Comparison of ENCODE assay signal across 1 fruit fly cellular context in the genomic region with DNA sequence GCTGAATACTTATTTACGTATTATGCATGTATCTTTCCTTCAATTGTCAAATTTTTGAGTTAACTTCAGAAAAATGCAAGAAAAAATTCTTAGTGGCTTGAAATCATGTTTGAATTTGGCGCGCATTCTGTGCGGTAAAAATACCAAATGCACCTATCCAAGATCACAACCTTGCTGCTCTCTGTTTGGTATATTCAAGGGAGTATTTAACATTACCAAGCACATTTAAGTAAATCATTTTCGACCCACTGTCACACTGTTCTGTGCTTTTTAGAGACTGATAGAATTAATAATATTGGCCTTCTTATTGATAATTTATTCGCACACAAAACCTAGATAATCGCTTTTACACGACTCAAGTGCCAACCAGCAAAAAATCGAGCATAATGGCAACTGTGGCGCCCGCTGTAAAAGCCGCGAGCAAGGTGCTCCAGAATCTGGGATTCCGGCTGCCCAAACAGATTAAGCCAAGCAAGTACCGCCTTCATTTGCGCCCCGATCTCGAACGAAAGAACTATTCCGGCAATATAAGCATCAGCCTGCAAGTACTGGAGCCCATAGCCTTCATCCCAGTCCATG.
A peak's percentile ranks its signal among the peaks of the same experiment; 100 is the strongest.
TF ChIP-seq lines count a peak whose summit lies in the region.

No protein-coding gene starts in this region.

TF ChIP-seq in whole organism, embryonic, 481 proteins besides CTCF, POLR2A, EP300 and RAD21 (continued from another document):
- TF ChIP-seq CG14710 (tag; optimal IDR thresholded peaks at IDR 0.05; lab: Kevin White, UChicago) (peak; percentile 36), bigmax (GFP tag; optimal IDR thresholded peaks at IDR 0.05; lab: Kevin White, UChicago) (no peak), tna (GFP tag; IDR thresholded peaks at IDR 0.05; lab: Robert Waterston, UW; ENCODE audit: partially characterized antibody) (no peak), stwl (tag; optimal IDR thresholded peaks at IDR 0.05; lab: Kevin White, UChicago) (peak; percentile 85), Oli (tag; optimal IDR thresholded peaks at IDR 0.05; lab: Kevin White, UChicago) (no peak), Dip3 (GFP tag; optimal IDR thresholded peaks at IDR 0.05; lab: Kevin White, UChicago) (no peak), Bdp1 (GFP tag; optimal IDR thresholded peaks at IDR 0.05; lab: Kevin White, UChicago) (no peak), Drgx (GFP tag; IDR thresholded peaks at IDR 0.05; lab: Robert Waterston, UW) (no peak), lmd (GFP tag; IDR thresholded peaks at IDR 0.05; lab: Robert Waterston, UW) (no peak), CG2712 (tag; optimal IDR thresholded peaks at IDR 0.05; lab: Kevin White, UChicago) (peak; percentile 1), CG13123 (GFP tag; optimal IDR thresholded peaks at IDR 0.05; lab: Kevin White, UChicago) (no peak), Dip2 (GFP tag; IDR thresholded peaks at IDR 0.05; lab: Robert Waterston, UW) (no peak), toy (GFP tag; IDR thresholded peaks at IDR 0.05; lab: Robert Waterston, UW) (no peak), CG4617 (GFP tag; optimal IDR thresholded peaks at IDR 0.05; lab: Kevin White, UChicago; ENCODE audit: borderline replicate concordance) (peak; percentile 82), gro (GFP tag; optimal IDR thresholded peaks at IDR 0.05; lab: Kevin White, UChicago) (no peak), tap (tag; optimal IDR thresholded peaks at IDR 0.05; lab: Kevin White, UChicago) (no peak), CG2202 (tag; optimal IDR thresholded peaks at IDR 0.05; lab: Kevin White, UChicago) (no peak), HmgD (GFP tag; optimal IDR thresholded peaks at IDR 0.05; lab: Kevin White, UChicago) (peak; percentile 55), H2.0 (GFP tag; IDR thresholded peaks at IDR 0.05; lab: Robert Waterston, UW) (no peak), oc (tag; optimal IDR thresholded peaks at IDR 0.05; lab: Kevin White, UChicago) (peak; percentile 3), CG8359 (GFP tag; optimal IDR thresholded peaks at IDR 0.05; lab: Kevin White, UChicago; ENCODE audit: borderline replicate concordance) (no peak), CG6654 (GFP tag; optimal IDR thresholded peaks at IDR 0.05; lab: Kevin White, UChicago) (no peak), Sin3A (optimal IDR thresholded peaks at IDR 0.05; lab: Kevin White, UChicago) (peak; percentile 14), MESR4 (GFP tag; optimal IDR thresholded peaks at IDR 0.05; lab: Kevin White, UChicago) (peak; percentile 52), amos (GFP tag; IDR thresholded peaks at IDR 0.05; lab: Robert Waterston, UW; ENCODE audit: partially characterized antibody) (peak; percentile 6; the same call in 1 of the 2 replicates), klu (GFP tag; IDR thresholded peaks at IDR 0.05; lab: Robert Waterston, UW) (no peak), Med (GFP tag; lab: Kevin White, UChicago) (peak; percentile 55), Dp (GFP tag; optimal IDR thresholded peaks at IDR 0.05; lab: Kevin White, UChicago) (peak; percentile 93), gce (GFP tag; IDR thresholded peaks at IDR 0.05; lab: Robert Waterston, UW) (no peak), Sry-β (GFP tag; optimal IDR thresholded peaks at IDR 0.05; lab: Kevin White, UChicago) (no peak), CG15514 (GFP tag; optimal IDR thresholded peaks at IDR 0.05; lab: Kevin White, UChicago) (peak; percentile 51), CG13624 (GFP tag; optimal IDR thresholded peaks at IDR 0.05; lab: Kevin White, UChicago) (no peak), CG33213 (GFP tag; optimal IDR thresholded peaks at IDR 0.05; lab: Kevin White, UChicago) (peak; percentile 48), Tbp (GFP tag; optimal IDR thresholded peaks at IDR 0.05; lab: Kevin White, UChicago) (no peak), Hr78 (GFP tag; optimal IDR thresholded peaks at IDR 0.05; lab: Kevin White, UChicago) (no peak), Lim3 (GFP tag; IDR thresholded peaks at IDR 0.05; lab: Robert Waterston, UW) (no peak), HmgZ (tag; optimal IDR thresholded peaks at IDR 0.05; lab: Kevin White, UChicago) (peak; percentile 65), TFAM (GFP tag; optimal IDR thresholded peaks at IDR 0.05; lab: Kevin White, UChicago) (no peak), Fer3 (tag; optimal IDR thresholded peaks at IDR 0.05; lab: Kevin White, UChicago) (no peak), tio (GFP tag; optimal IDR thresholded peaks at IDR 0.05; lab: Kevin White, UChicago) (no peak), ERR (GFP tag; optimal IDR thresholded peaks at IDR 0.05; lab: Kevin White, UChicago) (no peak), pzg (GFP tag; optimal IDR thresholded peaks at IDR 0.05; lab: Kevin White, UChicago) (peak; percentile 93), disco-r (GFP tag; optimal IDR thresholded peaks at IDR 0.05; lab: Kevin White, UChicago) (no peak), CG12219 (GFP tag; optimal IDR thresholded peaks at IDR 0.05; lab: Kevin White, UChicago) (no peak), gsb-n (tag; optimal IDR thresholded peaks at IDR 0.05; lab: Kevin White, UChicago) (no peak), ftz-f1 (GFP tag; optimal IDR thresholded peaks at IDR 0.05; lab: Kevin White, UChicago) (peak; percentile 8), MTF-1 (GFP tag; optimal IDR thresholded peaks at IDR 0.05; lab: Kevin White, UChicago; ENCODE audit: borderline replicate concordance) (no peak), CG13775 (GFP tag; optimal IDR thresholded peaks at IDR 0.05; lab: Kevin White, UChicago) (no peak), nmo (GFP tag; optimal IDR thresholded peaks at IDR 0.05; lab: Kevin White, UChicago) (peak; percentile 48), CG17829 (tag; optimal IDR thresholded peaks at IDR 0.05; lab: Kevin White, UChicago) (peak; percentile 0), mam (GFP tag; optimal IDR thresholded peaks at IDR 0.05; lab: Kevin White, UChicago) (no peak), CG16813 (GFP tag; IDR thresholded peaks at IDR 0.05; lab: Robert Waterston, UW; ENCODE audit: partially characterized antibody) (peak; percentile 29; the same call in 1 of the 3 replicates), CG16863 (GFP tag; optimal IDR thresholded peaks at IDR 0.05; lab: Kevin White, UChicago) (no peak), NC2β (GFP tag; optimal IDR thresholded peaks at IDR 0.05; lab: Kevin White, UChicago) (no peak), br (optimal IDR thresholded peaks at IDR 0.05; lab: Kevin White, UChicago) (no peak), exex (tag; optimal IDR thresholded peaks at IDR 0.05; lab: Kevin White, UChicago) (peak; percentile 22), so (GFP tag; IDR thresholded peaks at IDR 0.05; lab: Robert Waterston, UW) (no peak), BEAF-32 (GFP tag; optimal IDR thresholded peaks at IDR 0.05; lab: Kevin White, UChicago) (peak; percentile 44), CG2116 (GFP tag; optimal IDR thresholded peaks at IDR 0.05; lab: Kevin White, UChicago) (peak; percentile 42), pita (GFP tag; optimal IDR thresholded peaks at IDR 0.05; lab: Kevin White, UChicago) (peak; percentile 47), Bteb2 (GFP tag; optimal IDR thresholded peaks at IDR 0.05; lab: Kevin White, UChicago) (no peak), trem (tag; optimal IDR thresholded peaks at IDR 0.05; lab: Kevin White, UChicago) (peak; percentile 45), CG1024 (GFP tag; IDR thresholded peaks at IDR 0.05; lab: Robert Waterston, UW) (no peak), E2f2 (GFP tag; IDR thresholded peaks at IDR 0.05; lab: Robert Waterston, UW) (peak; percentile 96), YL-1 (GFP tag; optimal IDR thresholded peaks at IDR 0.05; lab: Kevin White, UChicago) (peak; percentile 22), CG7928 (GFP tag; optimal IDR thresholded peaks at IDR 0.05; lab: Kevin White, UChicago) (peak; percentile 2), phol (tag; optimal IDR thresholded peaks at IDR 0.05; lab: Kevin White, UChicago) (peak; percentile 28), CG12391 (tag; optimal IDR thresholded peaks at IDR 0.05; lab: Kevin White, UChicago) (no peak), CG9797 (GFP tag; optimal IDR thresholded peaks at IDR 0.05; lab: Kevin White, UChicago) (peak; percentile 79), scrt (GFP tag; optimal IDR thresholded peaks at IDR 0.05; lab: Kevin White, UChicago) (no peak), lab (GFP tag; optimal IDR thresholded peaks at IDR 0.05; lab: Kevin White, UChicago) (no peak), CG12104 (GFP tag; optimal IDR thresholded peaks at IDR 0.05; lab: Kevin White, UChicago) (no peak), pum (GFP tag; optimal IDR thresholded peaks at IDR 0.05; lab: Kevin White, UChicago) (no peak), Lhr (GFP tag; optimal IDR thresholded peaks at IDR 0.05; lab: Kevin White, UChicago) (peak; percentile 70), CG18764 (GFP tag; optimal IDR thresholded peaks at IDR 0.05; lab: Kevin White, UChicago) (no peak), CG31365 (tag; optimal IDR thresholded peaks at IDR 0.05; lab: Kevin White, UChicago) (no peak), CG8388 (GFP tag; optimal IDR thresholded peaks at IDR 0.05; lab: Kevin White, UChicago) (no peak), unpg (GFP tag; optimal IDR thresholded peaks at IDR 0.05; lab: Kevin White, UChicago) (no peak), Jarid2 (GFP tag; optimal IDR thresholded peaks at IDR 0.05; lab: Kevin White, UChicago) (no peak), zen (tag; optimal IDR thresholded peaks at IDR 0.05; lab: Kevin White, UChicago) (peak; percentile 23), Sry-δ (GFP tag; optimal IDR thresholded peaks at IDR 0.05; lab: Kevin White, UChicago) (peak; percentile 62), fru (optimal IDR thresholded peaks at IDR 0.05; lab: Kevin White, UChicago) (no peak), CG10147 (GFP tag; optimal IDR thresholded peaks at IDR 0.05; lab: Kevin White, UChicago) (no peak), ssp (GFP tag; IDR thresholded peaks at IDR 0.05; lab: Robert Waterston, UW) (no peak), CG4404 (GFP tag; IDR thresholded peaks at IDR 0.05; lab: Robert Waterston, UW) (no peak), CG1647 (GFP tag; optimal IDR thresholded peaks at IDR 0.05; lab: Kevin White, UChicago) (no peak), CG1603 (tag; optimal IDR thresholded peaks at IDR 0.05; lab: Kevin White, UChicago) (peak; percentile 80), cato (GFP tag; optimal IDR thresholded peaks at IDR 0.05; lab: Kevin White, UChicago; ENCODE audit: borderline replicate concordance) (no peak), grn (GFP tag; optimal IDR thresholded peaks at IDR 0.05; lab: Kevin White, UChicago) (peak; percentile 19), CG31224 (GFP tag; IDR thresholded peaks at IDR 0.05; lab: Robert Waterston, UW) (no peak), CG9876 (GFP tag; optimal IDR thresholded peaks at IDR 0.05; lab: Kevin White, UChicago) (no peak), Pdp1 (GFP tag; optimal IDR thresholded peaks at IDR 0.05; lab: Kevin White, UChicago) (peak in 1 of 2 experiments; percentile 39), CG18011 (GFP tag; optimal IDR thresholded peaks at IDR 0.05; lab: Kevin White, UChicago) (peak; percentile 11), gfzf (GFP tag; optimal IDR thresholded peaks at IDR 0.05; lab: Kevin White, UChicago) (peak; percentile 98), Ets97D (GFP tag; optimal IDR thresholded peaks at IDR 0.05; lab: Kevin White, UChicago) (peak; percentile 68), onecut (GFP tag; IDR thresholded peaks at IDR 0.05; lab: Robert Waterston, UW) (no peak), odd (GFP tag; optimal IDR thresholded peaks at IDR 0.05; lab: Kevin White, UChicago) (no peak), CG2889 (GFP tag; IDR thresholded peaks at IDR 0.05; lab: Robert Waterston, UW) (no peak), Adf1 (GFP tag; IDR thresholded peaks at IDR 0.05; lab: Robert Waterston, UW) (no peak), Dad (GFP tag; optimal IDR thresholded peaks at IDR 0.05; lab: Kevin White, UChicago) (no peak), vnd (GFP tag; IDR thresholded peaks at IDR 0.05; lab: Robert Waterston, UW; ENCODE audit: partially characterized antibody) (0 out of 3 replicates have a peak, but pooled peaks have one; percentile 35), Nf-YA (GFP tag; IDR thresholded peaks at IDR 0.05; lab: Robert Waterston, UW) (no peak), CG42726 (GFP tag; IDR thresholded peaks at IDR 0.05; lab: Robert Waterston, UW; ENCODE audit: partially characterized antibody) (peak; percentile 13; the same call in 1 of the 2 replicates), CHES-1-like (GFP tag; optimal IDR thresholded peaks at IDR 0.05; lab: Kevin White, UChicago) (no peak), cwo (GFP tag; optimal IDR thresholded peaks at IDR 0.05; lab: Kevin White, UChicago) (no peak), ci (GFP tag; IDR thresholded peaks at IDR 0.05; lab: Robert Waterston, UW) (no peak), unc-4 (GFP tag; IDR thresholded peaks at IDR 0.05; lab: Robert Waterston, UW; ENCODE audit: partially characterized antibody) (no peak)
